Worm (Caenorhabditis elegans) whole organism, L4 larva: Measurements from ENCODE around the gene zip-12.

Experiments
- F37D6.2 ChIP-seq: sonication (generic microtip); optimal IDR thresholded peaks from 2 replicates; lab custom pipeline; 2016; ENCODE audit warnings: mild to moderate bottlenecking, missing genetic modification characterization, missing compliant biosample characterization
- R02D3.7 ChIP-seq: fragments of 150-350 bp; sonication (generic microtip); optimal IDR thresholded peaks from 3 replicates; lab custom pipeline; 2014; ENCODE audit warnings: missing biosample characterization, missing genetic modification characterization
- dve-1 ChIP-seq: sonication (generic microtip); optimal IDR thresholded peaks from 2 replicates; lab custom pipeline; 2017; ENCODE audit warnings: antibody characterized with exemption, mild to moderate bottlenecking, missing genetic modification characterization, missing compliant biosample characterization; ENCODE audit not compliant: insufficient read depth
- nhr-10 ChIP-seq: fragments of 150-350 bp; optimal IDR thresholded peaks from 2 replicates; lab custom pipeline; 2014; ENCODE audit warnings: missing biosample characterization, missing genetic modification characterization
- unc-39 ChIP-seq: sonication (generic microtip); optimal IDR thresholded peaks from 2 replicates; lab custom pipeline; 2017; ENCODE audit warnings: missing biosample characterization, missing genetic modification characterization
- unc-62 ChIP-seq, 3 experiments: fragments of 150-350 bp in 1 of 3; sonication (generic microtip); optimal IDR thresholded peaks in 2 of 3; peaks in 1 of 3; 1 replicate in 1 of 3; 2 replicates in 2 of 3; lab custom pipeline; 2014 to 2017; ENCODE audit warnings: missing biosample characterization in 3 of 3, missing genetic modification characterization in 3 of 3, missing genetic modification reagents in 3 of 3, missing genotype in 1 of 3

DNA sequence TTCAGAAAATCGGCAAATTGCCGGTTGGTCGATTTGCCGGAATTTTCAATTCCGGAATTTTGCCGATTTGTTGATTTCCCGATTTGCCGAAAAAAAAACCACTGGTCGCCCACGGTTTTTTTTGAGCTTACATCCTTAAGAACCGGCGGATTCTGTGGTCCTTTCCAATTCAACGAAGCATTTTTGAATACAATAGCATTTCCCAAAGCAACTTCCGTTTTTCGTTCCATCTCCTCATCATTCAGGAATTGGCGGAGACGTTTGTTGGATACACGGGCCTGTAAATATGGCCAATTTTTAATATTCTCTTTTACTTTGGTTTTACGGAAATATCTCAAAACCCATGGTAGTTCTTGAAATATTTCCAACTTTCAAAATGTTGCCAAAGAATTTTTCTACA is 35.2 kb upstream of the zip-12 start:
- TF ChIP-seq unc-62 (GFP tag; optimal IDR thresholded peaks at IDR 0.05 in 1 of 2; lab: Kevin White, UChicago) (no peak), unc-62 (tag; optimal IDR thresholded peaks at IDR 0.05; lab: Kevin White, UChicago) (no peak), unc-39 (no peak), nhr-10 (tag; lab: Kevin White, UChicago) (no peak), dve-1 (tag; lab: Kevin White, UChicago) (no peak), F37D6.2 (tag; lab: Kevin White, UChicago) (no peak), R02D3.7 (tag; lab: Kevin White, UChicago) (no peak)
